Worm (Caenorhabditis elegans) whole organism, young adult: Measurements from ENCODE around the gene W06G6.2.
A peak's percentile ranks its signal among the peaks of the same experiment; 100 is the strongest.
"Not testable (repeated sequence)": the region's sequence is repeated elsewhere in the genome, so short reads cannot be mapped to it uniquely, and the experiment has no call there.

Experiments used
- B0261.1 ChIP-seq: sonication (generic microtip); optimal IDR thresholded peaks from 2 replicates; lab custom pipeline; 2016; ENCODE audit warnings: mild to moderate bottlenecking, missing genetic modification characterization, moderate library complexity, missing compliant biosample characterization
- B0336.3 ChIP-seq: fragments of 200-800 bp; sonication (Bioruptor generic); IDR thresholded peaks from 2 replicates; pipeline ENCODE4 v1.3.6; 2022; ENCODE audit warnings: missing genetic modification characterization, missing compliant biosample characterization
- F23B12.7 ChIP-seq: sonication (generic microtip); optimal IDR thresholded peaks from 2 replicates; lab custom pipeline; 2017; ENCODE audit warnings: missing genetic modification characterization, mild to moderate bottlenecking, missing compliant biosample characterization, antibody characterized with exemption, moderate library complexity; ENCODE audit not compliant: insufficient read depth
- K11D2.4 ChIP-seq: fragments of 200-800 bp; sonication (Bioruptor generic); IDR thresholded peaks from 2 replicates; pipeline ENCODE4 v1.3.6; 2022; ENCODE audit warnings: missing genetic modification reagents, missing genetic modification characterization, missing compliant biosample characterization
- T26A5.8 ChIP-seq: sonication (generic microtip); optimal IDR thresholded peaks from 2 replicates; lab custom pipeline; 2016; ENCODE audit warnings: missing genetic modification characterization, missing compliant biosample characterization
- Y79H2A.3 ChIP-seq: fragments of 200-800 bp; sonication (Bioruptor generic); conservative IDR thresholded peaks from 2 replicates; pipeline ENCODE4 v1.3.6; 2022; ENCODE audit warnings: missing genetic modification reagents, missing genetic modification characterization, missing compliant biosample characterization
- Y95B8A.8 ChIP-seq: fragments of 200-800 bp; sonication (Bioruptor generic); IDR thresholded peaks from 2 replicates; pipeline ENCODE4 v1.3.6; 2022; ENCODE audit warnings: missing genetic modification reagents, missing genetic modification characterization, missing compliant biosample characterization
- ZK185.1 ChIP-seq: sonication (generic microtip); optimal IDR thresholded peaks from 2 replicates; lab custom pipeline; 2016; ENCODE audit warnings: mild to moderate bottlenecking, missing genetic modification characterization, missing compliant biosample characterization; ENCODE audit not compliant: poor library complexity, severe bottlenecking
- ceh-27 ChIP-seq: fragments of 200-800 bp; sonication (Bioruptor generic); optimal IDR thresholded peaks from 2 replicates; lab custom pipeline; 2018; ENCODE audit warnings: mild to moderate bottlenecking, missing genetic modification characterization, moderate library complexity, missing compliant biosample characterization
- ceh-79 ChIP-seq: sonication (generic microtip); optimal IDR thresholded peaks from 2 replicates; lab custom pipeline; 2017; ENCODE audit warnings: mild to moderate bottlenecking, missing genetic modification characterization, missing compliant biosample characterization
- ceh-91 ChIP-seq: fragments of 200-800 bp; sonication (Bioruptor generic); IDR thresholded peaks from 2 replicates; pipeline ENCODE4 v1.3.6; 2022; ENCODE audit warnings: missing genetic modification reagents, missing genetic modification characterization, missing compliant biosample characterization
- dox-1 ChIP-seq: fragments of 200-800 bp; sonication (Bioruptor generic); IDR thresholded peaks from 2 replicates; pipeline ENCODE4 v1.3.6; 2022; ENCODE audit warnings: missing genetic modification reagents, missing genetic modification characterization, missing compliant biosample characterization
- dpl-1 ChIP-seq: fragments of 150-350 bp; optimal IDR thresholded peaks from 2 replicates; lab custom pipeline; 2014; ENCODE audit warnings: missing biosample characterization, missing genetic modification reagents, missing genetic modification characterization
- egl-18 ChIP-seq: fragments of 200-800 bp; sonication (Bioruptor generic); IDR thresholded peaks from 2 replicates; pipeline ENCODE4 v1.3.6; 2022; ENCODE audit warnings: missing genetic modification reagents, missing genetic modification characterization, missing compliant biosample characterization
- ekl-4 ChIP-seq: fragments of 200-800 bp; sonication (Bioruptor generic); IDR thresholded peaks from 2 replicates; pipeline ENCODE4 v1.3.6; 2022; ENCODE audit warnings: missing genetic modification reagents, missing genetic modification characterization, missing compliant biosample characterization
- ets-4 ChIP-seq: fragments of 200-800 bp; sonication (Bioruptor generic); optimal IDR thresholded peaks from 2 replicates; lab custom pipeline; 2018; ENCODE audit warnings: mild to moderate bottlenecking, missing genetic modification characterization, missing compliant biosample characterization
- hlh-12 ChIP-seq: sonication (generic microtip); optimal IDR thresholded peaks from 2 replicates; lab custom pipeline; 2016; ENCODE audit warnings: missing genetic modification characterization, missing compliant biosample characterization
- hmg-1.2 ChIP-seq: fragments of 200-800 bp; sonication (Bioruptor generic); IDR thresholded peaks from 2 replicates; pipeline ENCODE4 v1.3.6; 2022; ENCODE audit warnings: missing genetic modification reagents, missing genetic modification characterization, missing compliant biosample characterization
- hmg-20 ChIP-seq: fragments of 200-800 bp; sonication (Bioruptor generic); IDR thresholded peaks from 2 replicates; pipeline ENCODE4 v1.3.6; 2022; ENCODE audit warnings: missing genetic modification reagents, missing genetic modification characterization, missing compliant biosample characterization
- let-607 ChIP-seq, 2 experiments: fragments of 200-800 bp in 1 of 2; sonication (Bioruptor generic) in 1 of 2; sonication (generic microtip) in 1 of 2; optimal IDR thresholded peaks; 2 replicates each; lab custom pipeline; 2016 to 2018; ENCODE audit warnings: mild to moderate bottlenecking in 2 of 2, missing compliant biosample characterization in 2 of 2, missing genetic modification characterization in 2 of 2, moderate library complexity in 2 of 2, missing genotype in 1 of 2
- lin-26 ChIP-seq: fragments of 200-800 bp; sonication (Bioruptor generic); IDR thresholded peaks from 2 replicates; pipeline ENCODE4 v1.3.6; 2022; ENCODE audit warnings: missing genetic modification reagents, missing genetic modification characterization, missing compliant biosample characterization
- lin-35 ChIP-seq, 3 experiments: fragments of 150-350 bp in 2 of 3; sonication (generic microtip) in 1 of 3; optimal IDR thresholded peaks; 2 replicates each; lab custom pipeline; 2014 to 2018; ENCODE audit warnings: missing biosample characterization in 3 of 3, missing genetic modification characterization in 3 of 3, missing genetic modification reagents in 3 of 3
- lin-40 ChIP-seq: sonication (generic microtip); optimal IDR thresholded peaks from 2 replicates; lab custom pipeline; 2016; ENCODE audit warnings: missing genetic modification characterization, mild to moderate bottlenecking, missing compliant biosample characterization, missing genotype, missing genetic modification reagents
- madf-10 ChIP-seq: sonication (generic microtip); optimal IDR thresholded peaks from 2 replicates; lab custom pipeline; 2016; ENCODE audit warnings: mild to moderate bottlenecking, missing genetic modification characterization, missing compliant biosample characterization
- madf-8 ChIP-seq: fragments of 200-800 bp; sonication (Bioruptor generic); conservative IDR thresholded peaks from 2 replicates; pipeline ENCODE4 v1.3.6; 2022; ENCODE audit warnings: missing genetic modification reagents, missing genetic modification characterization, missing compliant biosample characterization
- nfya-1 ChIP-seq: sonication (generic microtip); optimal IDR thresholded peaks from 2 replicates; lab custom pipeline; 2017; ENCODE audit warnings: antibody characterized with exemption, missing compliant biosample characterization, missing genetic modification characterization, borderline replicate concordance; ENCODE audit not compliant: insufficient read depth
- nfya-2 ChIP-seq: fragments of 200-800 bp; sonication (Bioruptor generic); IDR thresholded peaks from 2 replicates; pipeline ENCODE4 v1.3.6; 2022; ENCODE audit warnings: missing genetic modification reagents, missing genetic modification characterization, missing compliant biosample characterization
- nhr-27 ChIP-seq: fragments of 200-800 bp; sonication (Bioruptor generic); optimal IDR thresholded peaks from 2 replicates; lab custom pipeline; 2018; ENCODE audit warnings: mild to moderate bottlenecking, missing genetic modification characterization, moderate library complexity, missing compliant biosample characterization
- nhr-90 ChIP-seq: sonication (generic microtip); optimal IDR thresholded peaks from 2 replicates; lab custom pipeline; 2016; ENCODE audit warnings: missing genotype, mild to moderate bottlenecking, missing genetic modification characterization, missing compliant biosample characterization
- sdz-38 ChIP-seq: sonication (generic microtip); optimal IDR thresholded peaks from 2 replicates; lab custom pipeline; 2016; ENCODE audit warnings: missing genotype, missing genetic modification characterization, missing compliant biosample characterization
- unc-62 ChIP-seq: fragments of 150-350 bp; optimal IDR thresholded peaks from 2 replicates; lab custom pipeline; 2014; ENCODE audit warnings: missing biosample characterization, missing genetic modification reagents, missing genetic modification characterization
- ztf-18 ChIP-seq: sonication (generic microtip); optimal IDR thresholded peaks from 2 replicates; lab custom pipeline; 2016; ENCODE audit warnings: missing genotype, mild to moderate bottlenecking, missing genetic modification characterization, missing compliant biosample characterization
- ztf-25 ChIP-seq: fragments of 200-800 bp; sonication (Bioruptor generic); IDR thresholded peaks from 2 replicates; pipeline ENCODE4 v1.3.6; 2022; ENCODE audit warnings: missing genetic modification reagents, missing genetic modification characterization, missing compliant biosample characterization
- ztf-26 ChIP-seq: sonication (generic microtip); optimal IDR thresholded peaks from 2 replicates; lab custom pipeline; 2017; ENCODE audit warnings: missing genetic modification characterization, missing compliant biosample characterization
- ztf-28 ChIP-seq: fragments of 200-800 bp; sonication (Bioruptor generic); IDR thresholded peaks from 2 replicates; pipeline ENCODE4 v1.3.6; 2022; ENCODE audit warnings: missing genetic modification reagents, missing genetic modification characterization, missing compliant biosample characterization
- ztf-6 ChIP-seq: fragments of 200-800 bp; sonication (Bioruptor generic); IDR thresholded peaks from 2 replicates; pipeline ENCODE4 v1.3.6; 2022; ENCODE audit warnings: missing genetic modification reagents, missing genetic modification characterization, missing compliant biosample characterization

W06G6.2 gene

DNA sequence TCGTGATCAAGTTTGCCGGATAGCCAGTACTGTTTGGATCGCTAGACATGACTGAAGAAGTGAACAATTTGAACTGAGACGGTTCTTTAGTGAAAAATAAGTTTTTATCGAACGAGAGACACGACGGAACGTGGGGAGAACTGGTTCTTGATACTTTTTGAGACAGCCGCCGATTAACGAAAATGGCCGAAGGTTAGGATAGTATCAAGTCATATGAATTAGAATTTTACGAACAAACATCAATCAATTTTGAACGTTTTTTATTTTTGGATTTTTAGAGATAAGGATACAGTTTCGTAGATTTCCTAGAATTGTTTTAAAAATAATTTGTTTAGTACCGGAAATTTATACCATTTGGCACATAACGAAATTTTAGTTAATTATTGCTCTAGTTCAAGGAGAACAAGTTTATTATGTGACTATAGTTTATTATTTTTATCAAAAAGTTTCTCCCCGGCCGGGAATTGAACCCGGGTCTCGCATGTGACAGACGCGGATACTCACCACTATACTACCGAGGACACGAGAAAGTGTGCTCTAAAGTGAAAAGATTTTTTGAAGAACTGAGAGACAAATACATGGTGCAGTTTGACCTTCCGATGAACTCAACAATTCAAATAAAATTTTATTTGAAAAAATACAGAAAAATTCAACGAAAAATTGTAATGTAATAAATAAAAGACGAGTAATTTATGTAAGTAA is 19.4 kb downstream of the W06G6.2 start, which contains the start of gene W06G6.20 (continued):
- TF ChIP-seq ceh-27 (GFP tag; lab: Kevin White, UChicago): no peak
- TF ChIP-seq ztf-28 (GFP tag; lab: Robert Waterston, UW): no peak
- TF ChIP-seq madf-10 (tag; lab: Kevin White, UChicago): peak; percentile 3
- no peak for TF ChIP-seq unc-62 (GFP tag; lab: Kevin White, UChicago)

DNA sequence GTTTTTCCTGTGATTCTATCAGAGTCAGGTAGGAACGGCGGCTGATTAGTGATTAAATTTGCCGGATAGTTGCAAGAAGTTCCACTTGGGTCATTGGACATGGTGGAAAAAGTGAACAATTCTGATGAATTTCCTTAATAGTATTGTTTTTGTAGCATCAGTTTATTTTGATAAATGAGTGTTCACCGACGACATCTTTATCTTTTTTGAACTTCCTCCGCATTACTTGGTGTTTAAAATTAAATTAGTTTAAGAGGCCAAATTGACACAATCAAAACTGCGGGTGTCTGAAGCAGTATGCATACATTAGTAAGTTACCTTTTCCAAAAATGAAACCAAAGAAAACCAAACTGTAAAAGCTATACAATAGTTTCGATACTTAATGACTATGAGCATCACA is 20.1 kb downstream of the W06G6.2 start, which contains the start of gene W06G6.11:
W06G6.11 (minus strand) TSS at position 101 of the 400 bp plus-strand sequence.
- TF ChIP-seq Y95B8A.8 (GFP tag; lab: Robert Waterston, UW); lin-26 (GFP tag; lab: Robert Waterston, UW); ets-4 (GFP tag; lab: Kevin White, UChicago): not testable (repeated sequence)

DNA sequence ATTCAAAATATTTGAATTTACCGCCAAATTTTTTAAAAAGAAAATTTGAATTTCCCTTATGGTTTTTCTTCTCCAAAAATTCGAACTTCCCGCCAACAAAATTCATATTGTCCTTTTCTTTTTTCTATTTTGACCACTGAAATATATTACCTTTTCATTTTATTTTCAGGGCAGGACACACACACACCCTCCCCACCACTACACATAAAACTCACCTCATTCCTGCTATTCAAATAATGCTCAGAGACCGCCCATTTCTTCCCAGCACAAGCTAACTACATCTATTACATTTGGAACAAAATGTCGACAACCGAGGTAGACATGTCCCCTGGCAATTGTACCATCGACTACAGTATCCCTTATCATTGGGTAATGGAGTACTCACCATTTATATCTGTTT is 25.2 kb downstream of the W06G6.2 start, which contains the start of gene W06G6.15:
W06G6.15 (plus strand) TSS at position 301 of the 400 bp plus-strand sequence.
- not testable (repeated sequence) for TF ChIP-seq ceh-91 (GFP tag; lab: Robert Waterston, UW); ZK185.1 (tag; lab: Kevin White, UChicago); nfya-2 (GFP tag; lab: Robert Waterston, UW)

DNA sequence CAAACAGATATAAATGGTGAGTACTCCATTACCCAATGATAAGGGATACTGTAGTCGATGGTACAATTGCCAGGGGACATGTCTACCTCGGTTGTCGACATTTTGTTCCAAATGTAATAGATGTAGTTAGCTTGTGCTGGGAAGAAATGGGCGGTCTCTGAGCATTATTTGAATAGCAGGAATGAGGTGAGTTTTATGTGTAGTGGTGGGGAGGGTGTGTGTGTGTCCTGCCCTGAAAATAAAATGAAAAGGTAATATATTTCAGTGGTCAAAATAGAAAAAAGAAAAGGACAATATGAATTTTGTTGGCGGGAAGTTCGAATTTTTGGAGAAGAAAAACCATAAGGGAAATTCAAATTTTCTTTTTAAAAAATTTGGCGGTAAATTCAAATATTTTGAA is 31.7 kb downstream of the W06G6.2 start, which contains the start of gene Y70C5B.2:
Y70C5B.2 (minus strand) TSS at position 101 of the 400 bp plus-strand sequence.
- TF ChIP-seq T26A5.8 (tag; lab: Kevin White, UChicago); nfya-1 (tag; lab: Kevin White, UChicago); ceh-79: not testable (repeated sequence)

DNA sequence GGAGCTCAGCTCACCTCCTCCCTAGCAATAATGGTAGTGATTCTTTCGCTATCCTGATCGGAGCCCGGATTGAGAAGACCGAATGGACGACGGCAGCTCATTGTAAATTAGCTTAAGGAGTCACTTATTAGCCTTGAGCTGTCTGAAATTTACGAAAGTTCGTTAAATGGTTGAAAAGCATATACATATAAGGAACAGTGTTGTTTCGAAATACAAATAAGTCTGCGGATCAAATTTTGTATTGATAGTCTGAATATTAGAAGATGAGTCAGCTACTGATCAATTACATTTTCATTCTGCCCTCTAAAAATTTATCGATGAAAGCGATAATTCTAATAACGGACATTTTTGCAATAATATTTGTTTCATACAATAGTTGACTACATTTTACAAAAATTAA is 37.6 kb downstream of the W06G6.2 start, which contains the start of gene F14F8.14:
F14F8.14 (minus strand) TSS at position 101 of the 400 bp plus-strand sequence.
- TF ChIP-seq lin-35 (GFP tag; optimal IDR thresholded peaks at IDR 0.05; lab: Kevin White, UChicago) (no peak), K11D2.4 (GFP tag; lab: Robert Waterston, UW) (no peak), lin-40 (tag; lab: Kevin White, UChicago) (no peak), let-607 (tag; optimal IDR thresholded peaks at IDR 0.05; lab: Kevin White, UChicago) (no peak), nhr-27 (tag; lab: Kevin White, UChicago) (no peak), egl-18 (GFP tag; lab: Robert Waterston, UW) (no peak), ztf-6 (GFP tag; lab: Robert Waterston, UW) (no peak), ZK185.1 (tag; lab: Kevin White, UChicago) (no peak), B0261.1 (tag; lab: Kevin White, UChicago) (no peak), Y95B8A.8 (GFP tag; lab: Robert Waterston, UW) (no peak), dpl-1 (GFP tag; lab: Kevin White, UChicago) (no peak), hlh-12 (tag; lab: Kevin White, UChicago) (no peak), sdz-38 (no peak), dox-1 (GFP tag; lab: Robert Waterston, UW) (no peak)
- TF ChIP-seq, all 124 proteins: peak for 0

DNA sequence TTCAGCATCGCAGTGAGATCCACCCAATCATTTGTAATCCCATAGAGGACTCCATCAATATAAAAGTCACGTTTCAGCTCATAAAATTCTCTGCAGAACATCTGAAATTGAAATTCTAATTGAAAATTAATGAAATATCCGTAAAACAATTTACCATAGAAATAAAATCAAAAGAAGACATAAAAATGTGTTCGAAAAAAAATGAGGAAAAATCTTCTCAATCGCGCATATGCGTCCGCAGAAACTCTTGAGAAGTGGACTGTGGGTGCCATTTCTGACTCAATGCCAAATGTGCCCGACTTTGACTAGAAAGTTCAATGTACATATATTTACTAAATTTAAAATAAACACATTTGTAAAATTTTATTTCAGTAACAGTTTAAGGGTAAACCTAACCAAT is 39.4 kb downstream of the W06G6.2 start, which contains the start of gene F14F8.9:
F14F8.9 (minus strand) TSS at position 101 of the 400 bp plus-strand sequence.
- TF ChIP-seq B0336.3 (GFP tag; lab: Robert Waterston, UW) (no peak), nfya-2 (GFP tag; lab: Robert Waterston, UW) (no peak), F23B12.7 (no peak), hmg-1.2 (GFP tag; lab: Robert Waterston, UW) (no peak), ztf-25 (GFP tag; lab: Robert Waterston, UW) (no peak), K11D2.4 (GFP tag; lab: Robert Waterston, UW) (no peak), ztf-18 (tag; lab: Kevin White, UChicago) (no peak), Y79H2A.3 (GFP tag; lab: Robert Waterston, UW) (no peak), hmg-20 (no peak), nhr-90 (tag; lab: Kevin White, UChicago) (no peak), ekl-4 (no peak), ztf-26 (tag; lab: Kevin White, UChicago) (no peak), madf-8 (GFP tag; lab: Robert Waterston, UW) (no peak)
